Fruit fly (Drosophila melanogaster): ENCODE data around the gene CG14323.

The CG14323 gene

DNA sequence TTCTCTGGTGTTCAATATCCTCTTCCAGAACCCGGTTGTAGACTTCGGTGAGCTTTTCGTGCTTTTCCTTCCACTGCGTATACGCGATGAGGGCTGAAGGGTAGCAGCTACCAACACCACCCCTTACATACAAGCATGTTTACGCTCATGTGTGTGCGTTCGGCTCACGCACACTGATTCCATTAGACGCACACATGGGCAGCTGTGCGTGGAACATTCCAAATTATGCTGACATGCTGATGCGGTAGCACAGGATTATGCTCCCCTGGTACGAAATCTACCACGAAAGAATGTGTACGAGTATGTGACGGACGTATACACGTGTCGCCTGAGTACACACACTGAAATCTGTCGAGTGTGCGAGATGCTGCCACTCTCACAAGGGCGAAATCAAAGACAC lies 18.2 kb downstream of the CG14323 start (continued):
- TF ChIP-seq CG12942 (GFP tag; optimal IDR thresholded peaks at IDR 0.05), result no peak
- TF ChIP-seq wdn (GFP tag; IDR thresholded peaks at IDR 0.05), result no peak
- peak; percentile 66; the same call in 1 of the 2 replicates for TF ChIP-seq Bgb (GFP tag; IDR thresholded peaks at IDR 0.05; ENCODE audit: partially characterized antibody)
- TF ChIP-seq Dll (GFP tag; IDR thresholded peaks at IDR 0.05; ENCODE audit: partially characterized antibody), result 0 out of 4 replicates have a peak, but pooled peaks have one; percentile 34
- TF ChIP-seq Doc3 (GFP tag; IDR thresholded peaks at IDR 0.05; ENCODE audit: partially characterized antibody), result 0 out of 3 replicates have a peak, but pooled peaks have one; percentile 38
- no peak for TF ChIP-seq dati (GFP tag; IDR thresholded peaks at IDR 0.05)
- TF ChIP-seq usp (GFP tag; optimal IDR thresholded peaks at IDR 0.05), result no peak
- TF ChIP-seq pros (GFP tag; optimal IDR thresholded peaks at IDR 0.05), result peak; percentile 100
- peak; percentile 66 for TF ChIP-seq HmgD (GFP tag; optimal IDR thresholded peaks at IDR 0.05)
- no peak for TF ChIP-seq CG12155 (GFP tag; optimal IDR thresholded peaks at IDR 0.05)
- TF ChIP-seq jumu (GFP tag; optimal IDR thresholded peaks at IDR 0.05), result no peak
- TF ChIP-seq Jarid2 (GFP tag; optimal IDR thresholded peaks at IDR 0.05), result no peak
- TF ChIP-seq Usf (GFP tag; optimal IDR thresholded peaks at IDR 0.05), result no peak
- TF ChIP-seq Opbp (GFP tag; IDR thresholded peaks at IDR 0.05; ENCODE audit: partially characterized antibody), result peak; percentile 46; the same call in 1 of the 3 replicates
- no peak for TF ChIP-seq HLH54F (GFP tag; optimal IDR thresholded peaks at IDR 0.05)
- TF ChIP-seq Scr (GFP tag; IDR thresholded peaks at IDR 0.05; ENCODE audit: partially characterized antibody), result peak; percentile 40
- TF ChIP-seq Hmx (GFP tag; optimal IDR thresholded peaks at IDR 0.05), result no peak
- no peak for TF ChIP-seq B-H1 (GFP tag; IDR thresholded peaks at IDR 0.05)
- TF ChIP-seq zfh2 (GFP tag; optimal IDR thresholded peaks at IDR 0.05), result no peak
- no peak for TF ChIP-seq CG2712 (tag; optimal IDR thresholded peaks at IDR 0.05)
- no peak for TF ChIP-seq sug (tag; optimal IDR thresholded peaks at IDR 0.05)
- TF ChIP-seq CG16813 (GFP tag; IDR thresholded peaks at IDR 0.05; ENCODE audit: partially characterized antibody), result peak; percentile 11; the same call in 1 of the 3 replicates
- TF ChIP-seq CG10321 (GFP tag; IDR thresholded peaks at IDR 0.05), result no peak
- no peak for TF ChIP-seq ase (GFP tag; IDR thresholded peaks at IDR 0.05)
- TF ChIP-seq HLHmδ (GFP tag; optimal IDR thresholded peaks at IDR 0.05), result peak; percentile 76
- TF ChIP-seq chm (GFP tag; IDR thresholded peaks at IDR 0.05), result no peak
- TF ChIP-seq pum (GFP tag; optimal IDR thresholded peaks at IDR 0.05), result no peak
- no peak for TF ChIP-seq hth (optimal IDR thresholded peaks at IDR 0.05)
- no peak for TF ChIP-seq GATAe (GFP tag; conservative IDR thresholded peaks at IDR 0.05)
- TF ChIP-seq Med (GFP tag), result peak; percentile 13
- TF ChIP-seq sisA (GFP tag; IDR thresholded peaks at IDR 0.05), result no peak
- peak; percentile 23 for TF ChIP-seq Dek (tag; optimal IDR thresholded peaks at IDR 0.05)
- TF ChIP-seq CTCF (GFP tag; optimal IDR thresholded peaks at IDR 0.05), result peak; percentile 74
- no peak for TF ChIP-seq CG10267 (tag; optimal IDR thresholded peaks at IDR 0.05)
- no peak for TF ChIP-seq Rx (GFP tag; IDR thresholded peaks at IDR 0.05)
- peak; percentile 23; the same call in 1 of the 2 replicates for TF ChIP-seq amos (GFP tag; IDR thresholded peaks at IDR 0.05; ENCODE audit: partially characterized antibody)
- TF ChIP-seq Xrp1 (GFP tag; IDR thresholded peaks at IDR 0.05), result no peak
- peak; percentile 90 for TF ChIP-seq crol (GFP tag; IDR thresholded peaks at IDR 0.05)
- TF ChIP-seq chinmo (GFP tag; IDR thresholded peaks at IDR 0.05; ENCODE audit: partially characterized antibody), result peak; percentile 85; the same call in 1 of the 4 replicates
- TF ChIP-seq CkIIα-i1 (GFP tag; IDR thresholded peaks at IDR 0.05), result no peak
- no peak for TF ChIP-seq CG3838 (GFP tag; optimal IDR thresholded peaks at IDR 0.05)
- TF ChIP-seq sr (GFP tag; IDR thresholded peaks at IDR 0.05), result no peak
- TF ChIP-seq CG15073 (GFP tag; optimal IDR thresholded peaks at IDR 0.05), result no peak
- no peak for TF ChIP-seq Atf6 (GFP tag; IDR thresholded peaks at IDR 0.05)
- TF ChIP-seq sqz (GFP tag; optimal IDR thresholded peaks at IDR 0.05), result no peak
- TF ChIP-seq CG4730 (GFP tag; IDR thresholded peaks at IDR 0.05), result no peak
- TF ChIP-seq CG1603 (tag; optimal IDR thresholded peaks at IDR 0.05), result peak; percentile 18
- TF ChIP-seq zen (tag; optimal IDR thresholded peaks at IDR 0.05), result no peak
- TF ChIP-seq sd (tag; optimal IDR thresholded peaks at IDR 0.05), result peak; percentile 89
- peak; percentile 61; the same call in 2 of the 3 replicates for TF ChIP-seq CG6791 (GFP tag; IDR thresholded peaks at IDR 0.05; ENCODE audit: partially characterized antibody)
- TF ChIP-seq Max (GFP tag; optimal IDR thresholded peaks at IDR 0.05), result no peak
- TF ChIP-seq CG7372 (GFP tag; IDR thresholded peaks at IDR 0.05), result peak; percentile 92

Data from whole organism, embryonic.